Fruit fly (Drosophila melanogaster): ENCODE results near the gene CG8813.

CG8813 gene

DNA sequence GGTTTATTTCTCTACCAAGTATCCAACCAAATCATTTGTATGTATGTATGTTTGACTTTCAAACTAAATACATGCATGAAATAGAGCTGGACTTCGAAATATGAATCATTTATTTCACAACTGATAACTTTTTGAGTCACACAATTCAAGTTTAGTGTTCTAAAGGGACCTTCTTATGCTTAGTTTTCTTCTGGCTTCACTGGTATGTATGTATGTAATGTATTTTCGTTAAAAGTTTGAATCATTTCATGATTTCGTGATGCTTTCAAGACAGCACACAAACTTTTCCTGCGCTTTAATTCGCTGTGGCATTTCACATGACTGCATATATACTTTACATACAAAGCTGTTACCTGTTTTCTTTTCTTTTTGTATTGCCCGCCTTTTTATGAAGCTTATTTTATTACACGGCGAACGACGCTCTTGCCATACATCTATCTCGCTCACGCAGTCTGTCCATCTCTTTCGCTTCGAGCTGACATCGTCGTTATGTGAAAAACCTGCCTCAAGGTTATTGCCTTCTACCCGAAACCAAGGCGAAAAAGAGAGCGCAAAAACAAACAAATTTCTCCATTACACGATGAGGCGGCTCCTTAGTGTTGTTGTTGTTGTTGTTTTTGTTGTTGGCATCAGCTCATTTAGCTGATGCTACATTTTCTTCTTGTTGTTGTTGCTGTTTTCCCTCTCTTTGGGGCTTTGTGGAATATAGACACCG, 39.1 kb downstream of the CG8813 start (continued):
- no peak for TF ChIP-seq crol (GFP tag; IDR thresholded peaks at IDR 0.05)
- TF ChIP-seq bigmax (GFP tag; optimal IDR thresholded peaks at IDR 0.05) = no peak
- no peak for TF ChIP-seq CG9609 (GFP tag; optimal IDR thresholded peaks at IDR 0.05)
- no peak for TF ChIP-seq CG43689 (GFP tag; IDR thresholded peaks at IDR 0.05)
- TF ChIP-seq CG15479 (GFP tag; optimal IDR thresholded peaks at IDR 0.05) = no peak
- no peak for TF ChIP-seq CG4328 (GFP tag; optimal IDR thresholded peaks at IDR 0.05)
- no peak for TF ChIP-seq Optix (GFP tag; IDR thresholded peaks at IDR 0.05)
- TF ChIP-seq Camta (GFP tag; optimal IDR thresholded peaks at IDR 0.05) = no peak
- TF ChIP-seq CG10431 (GFP tag; optimal IDR thresholded peaks at IDR 0.05) = peak; percentile 48
- peak; percentile 95 for TF ChIP-seq abd-A (tag; optimal IDR thresholded peaks at IDR 0.05)
- no peak for TF ChIP-seq Hmr (GFP tag; optimal IDR thresholded peaks at IDR 0.05)
- TF ChIP-seq nom (GFP tag; optimal IDR thresholded peaks at IDR 0.05) = peak; percentile 43
- TF ChIP-seq CG10543 (GFP tag; optimal IDR thresholded peaks at IDR 0.05) = peak; percentile 1
- peak in 1 of 2 experiments; percentile 22 for TF ChIP-seq Trl (optimal IDR thresholded peaks at IDR 0.05)
- TF ChIP-seq Trl (GFP tag; optimal IDR thresholded peaks at IDR 0.05) = no peak
- TF ChIP-seq ro (GFP tag; IDR thresholded peaks at IDR 0.05) = no peak
- TF ChIP-seq NFAT (GFP tag; IDR thresholded peaks at IDR 0.05) = no peak
- no peak for TF ChIP-seq ase (GFP tag; IDR thresholded peaks at IDR 0.05)
- TF ChIP-seq CG3407 (GFP tag; optimal IDR thresholded peaks at IDR 0.05) = no peak
- TF ChIP-seq CG18011 (GFP tag; optimal IDR thresholded peaks at IDR 0.05) = no peak
- TF ChIP-seq so (GFP tag; IDR thresholded peaks at IDR 0.05) = no peak
- TF ChIP-seq Asciz (GFP tag; optimal IDR thresholded peaks at IDR 0.05) = peak; percentile 28
- TF ChIP-seq CG34376 (GFP tag; optimal IDR thresholded peaks at IDR 0.05) = no peak

DNA sequence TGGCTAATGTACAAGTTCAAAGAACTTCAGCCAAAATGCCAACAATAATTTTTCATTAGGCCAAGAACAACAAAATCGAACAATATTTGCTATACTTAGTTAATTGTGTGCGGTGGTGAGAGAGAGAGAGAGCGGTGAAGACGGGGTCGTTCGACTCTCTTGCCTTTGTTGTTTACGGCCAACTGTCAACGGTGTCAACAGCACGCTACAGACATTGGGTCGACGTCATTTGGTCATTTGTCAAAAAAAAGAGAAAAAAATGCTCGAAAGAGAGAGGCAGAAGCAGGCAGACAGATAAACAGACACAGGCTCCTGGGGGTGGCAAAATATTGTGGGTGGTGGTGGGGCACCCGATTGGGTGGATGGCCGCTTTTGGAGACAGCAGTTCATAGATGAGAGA, 40.0 kb downstream of the CG8813 start:
- TF ChIP-seq Trl (optimal IDR thresholded peaks at IDR 0.05) (peak; percentile 55 to 66), Trl (GFP tag; optimal IDR thresholded peaks at IDR 0.05) (no peak), CG7963 (GFP tag; IDR thresholded peaks at IDR 0.05; ENCODE audit: partially characterized antibody) (no peak), abd-A (tag; optimal IDR thresholded peaks at IDR 0.05) (peak; percentile 12), CG18599 (GFP tag; optimal IDR thresholded peaks at IDR 0.05) (peak; percentile 4), sr (GFP tag; IDR thresholded peaks at IDR 0.05) (0 out of 3 replicates have a peak, but pooled peaks have one; percentile 25), seq (GFP tag; IDR thresholded peaks at IDR 0.05) (peak; percentile 21; the same call in 1 of the 2 replicates), CG12104 (GFP tag; optimal IDR thresholded peaks at IDR 0.05) (no peak), CG10274 (GFP tag; optimal IDR thresholded peaks at IDR 0.05) (no peak), ci (GFP tag; IDR thresholded peaks at IDR 0.05) (peak; percentile 42; the same call in 1 of the 3 replicates), klu (GFP tag; IDR thresholded peaks at IDR 0.05) (no peak), zfh1 (GFP tag; IDR thresholded peaks at IDR 0.05) (peak; percentile 3; the same call in 1 of the 3 replicates), H2.0 (GFP tag; IDR thresholded peaks at IDR 0.05) (no peak), crp (GFP tag; optimal IDR thresholded peaks at IDR 0.05) (no peak), CG12071 (GFP tag; optimal IDR thresholded peaks at IDR 0.05) (peak; percentile 27), CG8290 (GFP tag; optimal IDR thresholded peaks at IDR 0.05) (no peak), CG8290 (tag; optimal IDR thresholded peaks at IDR 0.05) (peak in 1 of 2 experiments; percentile 29), sqz (GFP tag; optimal IDR thresholded peaks at IDR 0.05) (peak; percentile 59), CG13296 (GFP tag; optimal IDR thresholded peaks at IDR 0.05) (peak; percentile 2), CG17568 (GFP tag; optimal IDR thresholded peaks at IDR 0.05) (peak; percentile 34), Nf-YA (GFP tag; IDR thresholded peaks at IDR 0.05) (0 out of 2 replicates have a peak, but pooled peaks have one; percentile 15), HLHmδ (GFP tag; optimal IDR thresholded peaks at IDR 0.05) (peak; percentile 44), inv (GFP tag; IDR thresholded peaks at IDR 0.05; ENCODE audit: partially characterized antibody) (no peak), CG30020 (tag; optimal IDR thresholded peaks at IDR 0.05) (no peak), dysf (GFP tag; IDR thresholded peaks at IDR 0.05) (0 out of 3 replicates have a peak, but pooled peaks have one; percentile 15), wek (GFP tag; optimal IDR thresholded peaks at IDR 0.05) (peak; percentile 20), Hmr (GFP tag; optimal IDR thresholded peaks at IDR 0.05) (peak; percentile 8), lab (GFP tag; optimal IDR thresholded peaks at IDR 0.05) (peak; percentile 47), MTF-1 (GFP tag; optimal IDR thresholded peaks at IDR 0.05; ENCODE audit: borderline replicate concordance) (peak; percentile 22)
